Fruit fly (Drosophila melanogaster) whole organism, adult: ENCODE measurements around the gene AspRS-m.

Source experiments
- CG11617 ChIP-seq: fragments of 200-800 bp; sonication (Bioruptor generic); optimal IDR thresholded peaks from 2 replicates; lab custom pipeline; 2017; ENCODE audit warnings: mild to moderate bottlenecking, missing biosample characterization, missing genetic modification reagents, missing genetic modification characterization
- CG12768 ChIP-seq: fragments of 200-800 bp; sonication (Bioruptor generic); optimal IDR thresholded peaks from 2 replicates; lab custom pipeline; 2017; ENCODE audit warnings: missing biosample characterization, missing genetic modification characterization, mild to moderate bottlenecking, moderate library complexity, missing genetic modification reagents
- CG14711 ChIP-seq: fragments of 200-800 bp; sonication (Bioruptor generic); optimal IDR thresholded peaks from 2 replicates; lab custom pipeline; 2018; ENCODE audit warnings: missing biosample characterization, mild to moderate bottlenecking, missing genetic modification characterization, moderate library complexity
- CG1620 ChIP-seq: fragments of 200-800 bp; sonication (Bioruptor generic); optimal IDR thresholded peaks from 2 replicates; lab custom pipeline; 2016; ENCODE audit warnings: missing biosample characterization, missing genetic modification characterization
- CG33017 ChIP-seq: fragments of 200-800 bp; sonication (Bioruptor generic); optimal IDR thresholded peaks from 2 replicates; lab custom pipeline; 2018; ENCODE audit warnings: missing biosample characterization, mild to moderate bottlenecking, missing genetic modification characterization, moderate library complexity
- CG5204 ChIP-seq: fragments of 200-800 bp; sonication (Bioruptor generic); optimal IDR thresholded peaks from 2 replicates; lab custom pipeline; 2016; ENCODE audit warnings: missing biosample characterization, missing genetic modification characterization
- CG7045 ChIP-seq: fragments of 200-800 bp; sonication (Bioruptor generic); optimal IDR thresholded peaks from 2 replicates; lab custom pipeline; 2017; ENCODE audit warnings: missing biosample characterization, mild to moderate bottlenecking, missing genetic modification characterization
- CG7101 ChIP-seq: fragments of 200-800 bp; sonication (Bioruptor generic); optimal IDR thresholded peaks from 2 replicates; lab custom pipeline; 2018; ENCODE audit warnings: missing biosample characterization, mild to moderate bottlenecking, missing genetic modification characterization, moderate library complexity
- Clk ChIP-seq: fragments of 200-800 bp; sonication (Bioruptor generic); optimal IDR thresholded peaks from 2 replicates; lab custom pipeline; 2017; ENCODE audit warnings: missing biosample characterization, missing genetic modification characterization
- Crg-1 ChIP-seq: fragments of 200-800 bp; sonication (Bioruptor generic); optimal IDR thresholded peaks from 2 replicates; lab custom pipeline; 2016; ENCODE audit warnings: missing biosample characterization, missing genetic modification characterization
- Hr96 ChIP-seq: fragments of 200-800 bp; sonication (Bioruptor generic); optimal IDR thresholded peaks from 2 replicates; lab custom pipeline; 2016; ENCODE audit warnings: missing biosample characterization, missing genetic modification characterization
- Mnt ChIP-seq: fragments of 200-800 bp; sonication (Bioruptor generic); optimal IDR thresholded peaks from 2 replicates; lab custom pipeline; 2016; ENCODE audit warnings: missing biosample characterization, mild to moderate bottlenecking, missing genetic modification characterization
- bab1 ChIP-seq: fragments of 200-800 bp; sonication (Bioruptor generic); optimal IDR thresholded peaks from 3 replicates; lab custom pipeline; 2019; ENCODE audit warnings: missing biosample characterization, mild to moderate bottlenecking, missing genetic modification characterization, moderate library complexity
- cic ChIP-seq: fragments of 200-800 bp; sonication (Bioruptor generic); optimal IDR thresholded peaks from 2 replicates; lab custom pipeline; 2017; ENCODE audit warnings: missing biosample characterization, mild to moderate bottlenecking, missing genetic modification characterization, moderate library complexity
- cnc ChIP-seq, 2 experiments: fragments of >200 bp; optimal IDR thresholded peaks; 2 replicates each; lab custom pipeline; 2017
- kay ChIP-seq: fragments of 200-800 bp; sonication (Bioruptor generic); peaks from one replicate; lab custom pipeline; 2016; ENCODE audit warnings: missing biosample characterization, missing genetic modification characterization, borderline replicate concordance
- ovo ChIP-seq: fragments of 200-800 bp; sonication (Bioruptor generic); optimal IDR thresholded peaks from 2 replicates; lab custom pipeline; 2016; ENCODE audit warnings: missing biosample characterization, missing genetic modification characterization
- pad ChIP-seq: fragments of 200-800 bp; sonication (Bioruptor generic); optimal IDR thresholded peaks from 3 replicates; lab custom pipeline; 2017; ENCODE audit warnings: missing biosample characterization, missing genetic modification characterization, mild to moderate bottlenecking, moderate library complexity, missing genetic modification reagents
- tj ChIP-seq: fragments of 200-800 bp; sonication (Bioruptor generic); optimal IDR thresholded peaks from 3 replicates; lab custom pipeline; 2017; ENCODE audit warnings: missing biosample characterization, mild to moderate bottlenecking, missing genetic modification characterization, moderate library complexity
- toe ChIP-seq: fragments of 200-800 bp; sonication (Bioruptor generic); optimal IDR thresholded peaks from 2 replicates; lab custom pipeline; 2016; ENCODE audit warnings: missing biosample characterization, missing genetic modification characterization

Gene AspRS-m

DNA sequence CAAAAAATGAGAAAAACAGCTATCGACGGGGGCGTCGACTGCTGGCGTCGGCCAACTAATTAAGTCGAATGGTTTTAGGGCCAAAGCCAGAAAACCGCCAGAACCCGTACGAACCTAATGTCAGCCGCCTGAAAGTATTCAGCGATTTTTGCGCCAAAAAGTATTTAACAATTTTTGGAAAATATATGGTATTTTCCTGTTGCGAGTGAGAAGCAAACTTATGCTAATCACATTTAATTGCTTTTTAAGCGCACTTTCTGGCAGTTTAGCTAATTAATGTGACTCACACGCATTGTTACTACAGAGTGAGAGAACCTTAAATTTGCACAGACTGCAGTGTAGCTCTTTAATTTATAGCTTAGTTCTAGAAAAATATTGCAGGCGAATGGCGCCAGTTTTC is 35.6 kb downstream of the AspRS-m start:
- TF ChIP-seq Crg-1 (GFP tag; lab: Kevin White, UChicago), result no peak
- TF ChIP-seq CG12768 (GFP tag; lab: Kevin White, UChicago), result no peak
- TF ChIP-seq pad (GFP tag; lab: Kevin White, UChicago), result no peak
- no peak for TF ChIP-seq CG7101 (tag; lab: Kevin White, UChicago)
- TF ChIP-seq CG5204 (GFP tag; lab: Kevin White, UChicago), result no peak

DNA sequence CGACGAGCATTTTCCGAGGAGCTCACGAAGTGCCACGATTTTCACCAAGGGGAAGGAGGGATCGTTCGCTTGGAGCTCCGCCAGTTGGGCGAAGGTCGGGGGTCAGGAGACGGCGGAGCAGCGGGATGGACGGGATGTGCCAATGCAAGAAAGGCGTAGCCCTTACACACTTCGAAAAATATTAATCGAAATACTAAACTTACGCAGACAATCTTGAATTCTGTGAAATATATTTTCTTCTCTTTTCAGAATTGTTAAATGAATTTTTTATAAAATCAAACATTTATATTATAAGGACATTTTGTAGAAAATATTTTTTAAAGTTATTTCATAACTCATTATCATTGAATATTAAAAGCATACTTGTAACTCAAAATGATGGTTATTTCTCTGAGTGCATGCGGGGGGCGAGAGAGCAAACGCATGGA is 42.0 kb downstream of the AspRS-m start:
- no peak for TF ChIP-seq bab1
- no peak for TF ChIP-seq cic (GFP tag; lab: Kevin White, UChicago)
- TF ChIP-seq CG5204 (GFP tag; lab: Kevin White, UChicago), result no peak
- TF ChIP-seq CG14711 (tag; lab: Kevin White, UChicago), result no peak
- no peak for TF ChIP-seq CG11617 (GFP tag; lab: Kevin White, UChicago)
- no peak for TF ChIP-seq CG7045 (GFP tag; lab: Kevin White, UChicago)
- TF ChIP-seq toe (GFP tag; lab: Kevin White, UChicago), result no peak
- no peak for TF ChIP-seq CG12768 (GFP tag; lab: Kevin White, UChicago)
- no peak for TF ChIP-seq cnc (optimal IDR thresholded peaks at IDR 0.05; lab: Kevin White, UChicago)
- no peak for TF ChIP-seq Mnt (GFP tag; lab: Kevin White, UChicago)
- TF ChIP-seq tj (GFP tag; lab: Kevin White, UChicago), result no peak
- no peak for TF ChIP-seq ovo

DNA sequence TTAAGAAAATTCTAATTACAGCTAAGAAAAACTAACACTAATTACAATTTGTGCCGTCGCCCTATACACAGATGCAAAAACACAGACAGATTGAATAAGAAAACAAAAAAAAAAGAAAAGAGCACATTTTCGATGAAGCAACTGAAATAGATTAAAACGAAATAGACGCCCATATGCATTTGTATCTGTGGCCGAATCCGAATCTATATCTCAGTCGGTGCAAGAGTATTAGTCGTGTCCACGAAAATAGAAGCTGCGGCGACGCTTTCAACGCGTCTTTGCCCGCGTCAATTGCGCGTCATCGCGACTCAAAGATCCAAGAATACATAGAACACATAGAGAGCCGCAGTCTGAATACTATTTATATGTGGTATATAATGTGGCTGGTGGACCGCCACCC is 48.0 kb downstream of the AspRS-m start:
- TF ChIP-seq kay (GFP tag; lab: Kevin White, UChicago) (peak; percentile 54), bab1 (no peak), CG7045 (GFP tag; lab: Kevin White, UChicago) (no peak), pad (GFP tag; lab: Kevin White, UChicago) (no peak), Hr96 (GFP tag; lab: Kevin White, UChicago) (no peak), tj (GFP tag; lab: Kevin White, UChicago) (no peak), CG33017 (tag; lab: Kevin White, UChicago) (no peak)

DNA sequence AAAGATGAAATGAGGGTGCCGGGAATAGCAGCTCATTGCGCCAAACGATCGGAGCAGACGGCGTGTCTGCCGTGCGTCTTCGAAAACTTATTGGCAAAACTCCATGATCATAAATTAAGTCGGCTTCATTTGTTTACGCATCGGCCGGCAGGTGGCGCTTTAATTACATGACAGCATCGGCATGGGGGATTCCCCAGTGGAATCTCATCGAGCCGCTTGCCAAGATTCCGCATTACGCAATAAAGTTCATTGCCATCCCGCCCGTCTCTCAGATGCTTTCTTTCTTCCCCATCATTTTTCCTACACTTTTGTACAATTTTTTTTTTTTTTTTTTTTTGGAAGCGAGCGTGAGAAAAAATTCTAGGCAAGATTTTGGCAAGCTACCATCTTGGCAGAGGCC is 49.7 kb downstream of the AspRS-m start:
- TF ChIP-seq ovo (no peak), CG11617 (GFP tag; lab: Kevin White, UChicago) (no peak), cic (GFP tag; lab: Kevin White, UChicago) (no peak), Clk (no peak), CG12768 (GFP tag; lab: Kevin White, UChicago) (no peak), CG5204 (GFP tag; lab: Kevin White, UChicago) (no peak), Hr96 (GFP tag; lab: Kevin White, UChicago) (no peak), Mnt (GFP tag; lab: Kevin White, UChicago) (no peak), CG7045 (GFP tag; lab: Kevin White, UChicago) (no peak), cnc (optimal IDR thresholded peaks at IDR 0.05; lab: Kevin White, UChicago) (no peak), CG1620 (GFP tag; lab: Kevin White, UChicago) (no peak), CG33017 (tag; lab: Kevin White, UChicago) (no peak), Crg-1 (GFP tag; lab: Kevin White, UChicago) (no peak), pad (GFP tag; lab: Kevin White, UChicago) (no peak), CG7101 (tag; lab: Kevin White, UChicago) (no peak), toe (GFP tag; lab: Kevin White, UChicago) (no peak), CG14711 (tag; lab: Kevin White, UChicago) (no peak), kay (GFP tag; lab: Kevin White, UChicago) (no peak), tj (GFP tag; lab: Kevin White, UChicago) (no peak)

DNA sequence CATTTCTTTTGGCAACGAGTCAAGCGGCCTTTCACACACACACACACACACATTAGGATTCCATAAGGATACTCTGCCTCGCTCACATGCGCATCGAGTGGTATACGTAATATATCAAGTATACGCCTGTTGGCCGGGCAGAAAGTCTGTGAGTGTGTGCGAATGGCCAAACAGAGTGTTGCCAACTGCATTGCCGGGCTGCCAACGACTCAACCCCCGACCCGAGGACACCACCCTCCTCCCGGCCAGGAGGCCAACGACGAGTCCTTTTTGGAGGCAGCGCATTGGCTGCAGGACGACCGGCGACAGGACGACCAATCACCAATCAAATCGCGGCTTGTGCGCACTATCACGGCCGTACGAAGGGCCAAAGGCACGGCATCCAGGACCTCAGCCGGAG is 50.8 kb downstream of the AspRS-m start:
- no peak for TF ChIP-seq kay (GFP tag; lab: Kevin White, UChicago)
- TF ChIP-seq Hr96 (GFP tag; lab: Kevin White, UChicago), result no peak
- TF ChIP-seq CG11617 (GFP tag; lab: Kevin White, UChicago), result no peak
- TF ChIP-seq CG5204 (GFP tag; lab: Kevin White, UChicago), result no peak
- TF ChIP-seq tj (GFP tag; lab: Kevin White, UChicago), result no peak
- TF ChIP-seq pad (GFP tag; lab: Kevin White, UChicago), result no peak
- no peak for TF ChIP-seq bab1
- TF ChIP-seq CG14711 (tag; lab: Kevin White, UChicago), result no peak
- no peak for TF ChIP-seq toe (GFP tag; lab: Kevin White, UChicago)

DNA sequence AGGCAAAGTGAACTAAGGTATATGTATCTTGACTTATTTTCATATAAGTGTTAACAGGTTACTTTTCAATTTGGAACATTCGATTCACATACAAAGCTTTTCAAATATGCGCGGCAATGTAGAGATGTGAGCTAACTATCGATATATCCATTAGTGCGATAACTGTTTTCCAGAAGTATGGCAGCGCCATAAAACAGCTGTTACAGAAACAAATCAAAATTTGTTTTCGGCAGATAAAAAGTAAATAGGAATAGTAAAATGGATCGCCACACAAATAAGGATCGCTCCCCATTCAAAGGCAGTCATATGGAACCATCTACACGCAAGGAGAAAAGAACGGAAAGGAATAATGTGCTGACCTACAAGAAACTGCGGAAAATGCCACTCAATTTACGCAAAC is 52.4 kb downstream of the AspRS-m start, which contains the start of the genes CG32832, CG31743 and CG34313:
CG32832 (minus strand) TSS at position 3 of the 400 bp plus-strand sequence.
CG31743 (plus strand) TSS at position 230 of the 400 bp plus-strand sequence.
CG34313 (plus strand) TSS at position 230 of the 400 bp plus-strand sequence.
- TF ChIP-seq cnc (optimal IDR thresholded peaks at IDR 0.05; lab: Kevin White, UChicago) (no peak), CG12768 (GFP tag; lab: Kevin White, UChicago) (no peak), pad (GFP tag; lab: Kevin White, UChicago) (no peak)

DNA sequence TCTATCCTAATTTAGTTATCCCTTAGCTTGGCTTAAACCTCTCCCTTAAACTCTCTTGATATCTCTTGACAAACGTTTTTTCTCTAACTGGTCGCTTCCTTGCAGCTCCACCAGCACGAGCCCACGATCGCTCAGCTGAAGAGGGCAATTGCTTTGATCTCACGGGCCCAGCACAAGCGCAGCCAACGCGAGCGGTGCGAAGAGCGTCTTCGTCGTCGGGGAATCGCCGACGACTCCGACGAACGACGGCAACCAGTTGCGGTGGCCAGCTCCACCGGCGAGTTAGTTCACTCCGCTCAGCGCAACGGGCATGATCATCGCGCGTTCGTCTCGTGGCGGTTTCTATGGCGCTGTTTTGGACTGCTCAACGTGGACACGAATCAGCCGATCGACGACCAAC is 54.1 kb downstream of the AspRS-m start:
- TF ChIP-seq CG33017 (tag; lab: Kevin White, UChicago) (no peak), CG7101 (tag; lab: Kevin White, UChicago) (peak; percentile 36), ovo (no peak), bab1 (peak; percentile 10), CG12768 (GFP tag; lab: Kevin White, UChicago) (peak; percentile 39), CG1620 (GFP tag; lab: Kevin White, UChicago) (peak; percentile 43), cic (GFP tag; lab: Kevin White, UChicago) (peak; percentile 7), tj (GFP tag; lab: Kevin White, UChicago) (peak; percentile 1), CG11617 (GFP tag; lab: Kevin White, UChicago) (no peak), CG5204 (GFP tag; lab: Kevin White, UChicago) (no peak), Mnt (GFP tag; lab: Kevin White, UChicago) (peak; percentile 77)
